Fruit fly (Drosophila melanogaster) whole organism, embryonic: ENCODE data around the gene Alg2.

ENCODE experiments used
- CG1024 ChIP-seq: fragments of 200-800 bp; sonication (Bioruptor generic); IDR thresholded peaks from 2 replicates; pipeline ENCODE4 v1.3.6; 2022; ENCODE audit warnings: missing biosample characterization, missing genetic modification characterization
- CG11398 ChIP-seq: fragments of 200-800 bp; sonication (Bioruptor generic); optimal IDR thresholded peaks from 2 replicates; lab custom pipeline; 2016; ENCODE audit warnings: missing biosample characterization, missing genetic modification characterization
- CG11696 ChIP-seq: fragments of 200-800 bp; sonication (Bioruptor generic); IDR thresholded peaks from 2 replicates; pipeline ENCODE4 v1.3.6; 2022; ENCODE audit warnings: missing biosample characterization, missing genetic modification characterization
- CG12659 ChIP-seq: fragments of 200-800 bp; sonication (Bioruptor generic); optimal IDR thresholded peaks from 3 replicates; lab custom pipeline; 2017; ENCODE audit warnings: mild to moderate bottlenecking, missing biosample characterization, missing genetic modification reagents, missing genetic modification characterization
- CG12769 ChIP-seq: fragments of 200-800 bp; sonication (Bioruptor generic); optimal IDR thresholded peaks from 2 replicates; lab custom pipeline; 2019; ENCODE audit warnings: missing biosample characterization, mild to moderate bottlenecking, missing genetic modification characterization, moderate library complexity
- CG14050 ChIP-seq: fragments of 200-800 bp; sonication (Bioruptor generic); IDR thresholded peaks from 3 replicates; pipeline ENCODE4 v1.3.6; 2022; ENCODE audit warnings: missing biosample characterization, missing genetic modification characterization
- CG15479 ChIP-seq: fragments of 200-800 bp; sonication (Bioruptor generic); optimal IDR thresholded peaks from 3 replicates; lab custom pipeline; 2019; ENCODE audit warnings: missing biosample characterization, mild to moderate bottlenecking, missing genetic modification characterization, moderate library complexity
- CG1603 ChIP-seq: fragments of 200-800 bp; sonication (Bioruptor generic); optimal IDR thresholded peaks from 2 replicates; lab custom pipeline; 2019; ENCODE audit warnings: missing biosample characterization, mild to moderate bottlenecking, missing genetic modification characterization, moderate library complexity
- CG17612 ChIP-seq: fragments of 200-800 bp; sonication (Bioruptor generic); IDR thresholded peaks from 2 replicates; pipeline ENCODE4 v1.3.6; 2022; ENCODE audit warnings: missing biosample characterization, missing genetic modification characterization
- CG17829 ChIP-seq: fragments of 200-800 bp; optimal IDR thresholded peaks from 2 replicates; lab custom pipeline; 2019; ENCODE audit warnings: missing biosample characterization, mild to moderate bottlenecking, missing genetic modification characterization, moderate library complexity
- CG1792 ChIP-seq: fragments of 200-800 bp; sonication (Bioruptor generic); optimal IDR thresholded peaks from 2 replicates; lab custom pipeline; 2016; ENCODE audit warnings: missing biosample characterization, missing genetic modification characterization
- CG2199 ChIP-seq: fragments of 200-800 bp; sonication (Bioruptor generic); IDR thresholded peaks from 3 replicates; pipeline ENCODE4 v1.3.6; 2022; ENCODE audit warnings: missing biosample characterization, missing genetic modification characterization
- CG30403 ChIP-seq: fragments of 200-800 bp; sonication (Bioruptor generic); optimal IDR thresholded peaks from 3 replicates; lab custom pipeline; 2016; ENCODE audit warnings: missing biosample characterization, missing genetic modification characterization
- CG31365 ChIP-seq: fragments of 200-800 bp; sonication (Bioruptor generic); optimal IDR thresholded peaks from 2 replicates; lab custom pipeline; 2018; ENCODE audit warnings: missing biosample characterization, mild to moderate bottlenecking, missing genetic modification characterization
- CG34422 ChIP-seq: fragments of 200-800 bp; sonication (Bioruptor generic); IDR thresholded peaks from 3 replicates; pipeline ENCODE4 v1.3.6; 2022; ENCODE audit warnings: missing biosample characterization, missing genetic modification characterization
- CG4404 ChIP-seq: fragments of 200-800 bp; sonication (Bioruptor generic); IDR thresholded peaks from 2 replicates; pipeline ENCODE4 v1.3.6; 2022; ENCODE audit warnings: missing biosample characterization, missing genetic modification characterization
- CG6813 ChIP-seq: fragments of 200-800 bp; sonication (Bioruptor generic); optimal IDR thresholded peaks from 2 replicates; lab custom pipeline; 2017; ENCODE audit warnings: missing biosample characterization, missing genetic modification characterization, mild to moderate bottlenecking, moderate library complexity, missing genetic modification reagents
- CG7786 ChIP-seq: fragments of 200-800 bp; sonication (Bioruptor generic); optimal IDR thresholded peaks from 2 replicates; lab custom pipeline; 2016; ENCODE audit warnings: missing biosample characterization, missing genetic modification characterization
- CG7963 ChIP-seq: fragments of 200-800 bp; sonication (Bioruptor generic); IDR thresholded peaks from 3 replicates; pipeline ENCODE4 v1.3.6; 2022; ENCODE audit warnings: missing biosample characterization, missing genetic modification characterization; ENCODE audit not compliant: partially characterized antibody
- CG8089 ChIP-seq: fragments of 200-800 bp; sonication (Bioruptor generic); optimal IDR thresholded peaks from 3 replicates; lab custom pipeline; 2016; ENCODE audit warnings: missing biosample characterization, missing genetic modification characterization
- CG8290 ChIP-seq, 3 experiments: fragments of 200-800 bp; sonication (Bioruptor generic); optimal IDR thresholded peaks; 2 replicates each; lab custom pipeline; 2016 to 2019; ENCODE audit warnings: missing biosample characterization in 3 of 3, missing genetic modification characterization in 3 of 3, mild to moderate bottlenecking in 2 of 3, moderate library complexity in 1 of 3
- CG9609 ChIP-seq: fragments of 200-800 bp; sonication (Bioruptor generic); optimal IDR thresholded peaks from 3 replicates; lab custom pipeline; 2016; ENCODE audit warnings: missing biosample characterization, missing genetic modification characterization
- Camta ChIP-seq: fragments of 200-800 bp; sonication (Bioruptor generic); optimal IDR thresholded peaks from 2 replicates; lab custom pipeline; 2016; ENCODE audit warnings: missing biosample characterization, missing genetic modification characterization
- Dek ChIP-seq: fragments of 200-800 bp; sonication (Bioruptor generic); optimal IDR thresholded peaks from 3 replicates; lab custom pipeline; 2019; ENCODE audit warnings: missing biosample characterization, mild to moderate bottlenecking, missing genetic modification characterization, moderate library complexity
- Dp ChIP-seq: fragments of 200-800 bp; sonication (Bioruptor generic); optimal IDR thresholded peaks from 2 replicates; lab custom pipeline; 2018; ENCODE audit warnings: missing biosample characterization, mild to moderate bottlenecking, missing genetic modification characterization, moderate library complexity
- H15 ChIP-seq: fragments of 200-800 bp; sonication (Bioruptor generic); IDR thresholded peaks from 3 replicates; pipeline ENCODE4 v1.3.6; 2022; ENCODE audit warnings: missing biosample characterization, missing genetic modification characterization
- HLH54F ChIP-seq: fragments of 200-800 bp; sonication (Bioruptor generic); optimal IDR thresholded peaks from 3 replicates; lab custom pipeline; 2016; ENCODE audit warnings: missing biosample characterization, missing genetic modification characterization
- Hey ChIP-seq: fragments of 200-800 bp; sonication (Bioruptor generic); optimal IDR thresholded peaks from 3 replicates; lab custom pipeline; 2018; ENCODE audit warnings: missing biosample characterization, mild to moderate bottlenecking, missing genetic modification characterization
- Hr78 ChIP-seq, 2 experiments: fragments of 200-800 bp in 1 of 2; fragments of >200 bp in 1 of 2; sonication (Bioruptor generic) in 1 of 2; optimal IDR thresholded peaks; 2 replicates each; lab custom pipeline; 2017 to 2019; ENCODE audit warnings: missing biosample characterization in 2 of 2, missing genetic modification characterization in 2 of 2, mild to moderate bottlenecking in 1 of 2, moderate library complexity in 1 of 2
- MBD-R2 ChIP-seq: fragments of 200-800 bp; sonication (Bioruptor generic); IDR thresholded peaks from 2 replicates; pipeline ENCODE4 v1.3.6; 2022; ENCODE audit warnings: missing biosample characterization, missing genetic modification characterization
- NFAT ChIP-seq: fragments of 200-800 bp; sonication (Bioruptor generic); IDR thresholded peaks from 2 replicates; pipeline ENCODE4 v1.3.6; 2022; ENCODE audit warnings: missing biosample characterization, missing genetic modification characterization
- Nf-YB ChIP-seq: fragments of 200-800 bp; sonication (Bioruptor generic); optimal IDR thresholded peaks from 3 replicates; lab custom pipeline; 2019; ENCODE audit warnings: missing biosample characterization, mild to moderate bottlenecking, missing genetic modification characterization, moderate library complexity
- NfI ChIP-seq: fragments of 200-800 bp; sonication (Bioruptor generic); optimal IDR thresholded peaks from 3 replicates; lab custom pipeline; 2018; ENCODE audit warnings: missing biosample characterization, mild to moderate bottlenecking, missing genetic modification characterization, moderate library complexity
- TFAM ChIP-seq: fragments of 200-800 bp; sonication (Bioruptor generic); optimal IDR thresholded peaks from 2 replicates; lab custom pipeline; 2017; ENCODE audit warnings: missing biosample characterization, missing genetic modification characterization, inconsistent platforms
- ac ChIP-seq: fragments of 200-800 bp; sonication (Bioruptor generic); optimal IDR thresholded peaks from 3 replicates; lab custom pipeline; 2017; ENCODE audit warnings: missing biosample characterization, mild to moderate bottlenecking, missing genetic modification characterization
- amos ChIP-seq: fragments of 200-800 bp; sonication (Bioruptor generic); IDR thresholded peaks from 2 replicates; pipeline ENCODE4 v1.3.6; 2022; ENCODE audit warnings: missing biosample characterization, missing genetic modification characterization; ENCODE audit not compliant: partially characterized antibody
- ap ChIP-seq: fragments of 200-800 bp; sonication (Bioruptor generic); IDR thresholded peaks from 2 replicates; pipeline ENCODE4 v1.3.6; 2022; ENCODE audit warnings: missing biosample characterization, missing genetic modification characterization
- ewg ChIP-seq: fragments of 200-800 bp; sonication (Bioruptor generic); optimal IDR thresholded peaks from 3 replicates; lab custom pipeline; 2017; ENCODE audit warnings: mild to moderate bottlenecking, missing biosample characterization, missing genetic modification reagents, missing genetic modification characterization
- fru ChIP-seq: fragments of >200 bp; optimal IDR thresholded peaks from 2 replicates; lab custom pipeline; 2017
- gcm2 ChIP-seq: fragments of 200-800 bp; sonication (Bioruptor generic); optimal IDR thresholded peaks from 2 replicates; lab custom pipeline; 2016; ENCODE audit warnings: missing biosample characterization, missing genetic modification characterization
- h ChIP-seq: fragments of >200 bp; optimal IDR thresholded peaks from 2 replicates; lab custom pipeline; 2017
- ind ChIP-seq: fragments of 200-800 bp; sonication (Bioruptor generic); optimal IDR thresholded peaks from 3 replicates; lab custom pipeline; 2016; ENCODE audit warnings: missing biosample characterization, missing genetic modification characterization
- kni ChIP-seq: fragments of 200-800 bp; sonication (Bioruptor generic); optimal IDR thresholded peaks from 3 replicates; lab custom pipeline; 2017; ENCODE audit warnings: mild to moderate bottlenecking, missing biosample characterization, missing genetic modification reagents, missing genetic modification characterization
- nom ChIP-seq: fragments of 200-800 bp; sonication (Bioruptor generic); optimal IDR thresholded peaks from 2 replicates; lab custom pipeline; 2017; ENCODE audit warnings: missing biosample characterization, missing genetic modification characterization, mild to moderate bottlenecking, moderate library complexity, missing genetic modification reagents
- p53 ChIP-seq: fragments of 200-800 bp; sonication (Bioruptor generic); optimal IDR thresholded peaks from 2 replicates; lab custom pipeline; 2016; ENCODE audit warnings: missing biosample characterization, missing genetic modification characterization
- shn ChIP-seq: fragments of 200-800 bp; sonication (Bioruptor generic); optimal IDR thresholded peaks from 3 replicates; lab custom pipeline; 2016; ENCODE audit warnings: missing biosample characterization, missing genetic modification characterization
- slbo ChIP-seq: fragments of 200-800 bp; sonication (Bioruptor generic); IDR thresholded peaks from 2 replicates; pipeline ENCODE4 v1.3.6; 2022; ENCODE audit warnings: missing biosample characterization, missing genetic modification characterization
- zen ChIP-seq: fragments of 200-800 bp; sonication (Bioruptor generic); optimal IDR thresholded peaks from 3 replicates; lab custom pipeline; 2018; ENCODE audit warnings: missing biosample characterization, mild to moderate bottlenecking, missing genetic modification characterization, moderate library complexity

Gene Alg2

dm6 chr3L:3106908-3107821 lies 36.4 kb upstream of the Alg2 start, which contains the start of gene Cht7 (continued):
- peak; percentile 82 for TF ChIP-seq CG14050 (GFP tag; lab: Robert Waterston, UW)
- TF ChIP-seq CG4404, result peak; percentile 58
- peak in 1 of 2 experiments; percentile 46 for TF ChIP-seq Hr78 (GFP tag; optimal IDR thresholded peaks at IDR 0.05; lab: Kevin White, UChicago)
- peak; percentile 43; the same call in 1 of the 2 replicates for TF ChIP-seq CG11696 (GFP tag; lab: Robert Waterston, UW)
- TF ChIP-seq CG9609 (GFP tag; lab: Kevin White, UChicago), result peak; percentile 62
- TF ChIP-seq ind (GFP tag; lab: Kevin White, UChicago), result peak; percentile 77
- peak; percentile 79 for TF ChIP-seq gcm2 (GFP tag; lab: Kevin White, UChicago)
- peak; percentile 91 for TF ChIP-seq NfI
- TF ChIP-seq CG1603 (tag; lab: Kevin White, UChicago), result peak; percentile 72
- peak; percentile 88 for TF ChIP-seq Dek (tag; lab: Kevin White, UChicago)
- TF ChIP-seq kni (GFP tag; lab: Kevin White, UChicago), result peak; percentile 65
- no peak for TF ChIP-seq amos (GFP tag; lab: Robert Waterston, UW)
- TF ChIP-seq zen (tag; lab: Kevin White, UChicago), result peak; percentile 57
- peak; percentile 91 for TF ChIP-seq CG30403 (GFP tag; lab: Kevin White, UChicago)
- peak; percentile 22 for TF ChIP-seq shn (GFP tag; lab: Kevin White, UChicago)
- peak; percentile 19 for TF ChIP-seq CG8089 (GFP tag; lab: Kevin White, UChicago)
- no peak for TF ChIP-seq CG7963 (GFP tag; lab: Robert Waterston, UW)
- no peak for TF ChIP-seq CG2199 (GFP tag; lab: Robert Waterston, UW)
- peak; percentile 25; the same call in 1 of the 2 replicates for TF ChIP-seq CG1024
- peak; percentile 43 for TF ChIP-seq Camta (GFP tag; lab: Kevin White, UChicago)
- TF ChIP-seq MBD-R2 (GFP tag; lab: Robert Waterston, UW), result peak; percentile 49
- TF ChIP-seq CG8290 (GFP tag; optimal IDR thresholded peaks at IDR 0.05; lab: Kevin White, UChicago), result peak; percentile 13
- TF ChIP-seq CG8290 (tag; optimal IDR thresholded peaks at IDR 0.05; lab: Kevin White, UChicago), result peak; percentile 11 to 37
- TF ChIP-seq p53 (GFP tag; lab: Kevin White, UChicago), result no peak
- TF ChIP-seq Nf-YB, result peak; percentile 71
- peak; percentile 92 for TF ChIP-seq CG12659
- TF ChIP-seq ewg (GFP tag; lab: Kevin White, UChicago), result peak; percentile 82
- TF ChIP-seq H15 (GFP tag; lab: Robert Waterston, UW), result peak; percentile 76; the same call in 2 of the 3 replicates
- TF ChIP-seq CG17612 (GFP tag; lab: Robert Waterston, UW), result peak; percentile 64
- peak; percentile 49 for TF ChIP-seq CG11398 (GFP tag; lab: Kevin White, UChicago)
- peak; percentile 75 for TF ChIP-seq ap (GFP tag; lab: Robert Waterston, UW)
- TF ChIP-seq slbo (GFP tag; lab: Robert Waterston, UW), result peak; percentile 87
- no peak for TF ChIP-seq fru (lab: Kevin White, UChicago)
- TF ChIP-seq ac (GFP tag; lab: Kevin White, UChicago), result no peak
- no peak for TF ChIP-seq Dp (GFP tag; lab: Kevin White, UChicago)
- peak; percentile 78 for TF ChIP-seq CG12769
- peak; percentile 20 for TF ChIP-seq CG31365 (tag; lab: Kevin White, UChicago)
- no peak for TF ChIP-seq h (lab: Kevin White, UChicago)
- TF ChIP-seq CG34422 (GFP tag; lab: Robert Waterston, UW), result peak; percentile 85
- peak; percentile 82 for TF ChIP-seq nom (GFP tag; lab: Kevin White, UChicago)
- no peak for TF ChIP-seq TFAM (GFP tag; lab: Kevin White, UChicago)
- TF ChIP-seq CG15479 (GFP tag; lab: Kevin White, UChicago), result no peak
- peak; percentile 78 for TF ChIP-seq CG6813
- peak; percentile 73 for TF ChIP-seq HLH54F (GFP tag; lab: Kevin White, UChicago)
- peak; percentile 63 for TF ChIP-seq CG7786 (GFP tag; lab: Kevin White, UChicago)
- TF ChIP-seq NFAT, result peak; percentile 61
- peak; percentile 23 for TF ChIP-seq CG1792 (GFP tag; lab: Kevin White, UChicago)
- peak; percentile 16 for TF ChIP-seq Hey
- peak; percentile 87 for TF ChIP-seq CG17829 (tag; lab: Kevin White, UChicago)
